Comparison of ENCODE assay signal across 1 fruit fly cellular context in genomic region chrX:12221496-12221895, dm6.
A peak's percentile ranks its signal among the peaks of the same experiment; 100 is the strongest.
TF ChIP-seq lines count a peak whose summit lies in the region.

No protein-coding gene starts in this region.

TF ChIP-seq in whole organism, embryonic, 481 proteins besides CTCF, POLR2A, EP300 and RAD21 (continued from another document and continues in another):
- peak; percentile 40 for TF ChIP-seq ssp (GFP tag; IDR thresholded peaks at IDR 0.05; lab: Robert Waterston, UW)
- TF ChIP-seq yki (optimal IDR thresholded peaks at IDR 0.05; lab: Kevin White, UChicago): no peak
- peak; percentile 4 for TF ChIP-seq CG9609 (GFP tag; optimal IDR thresholded peaks at IDR 0.05; lab: Kevin White, UChicago)
- TF ChIP-seq klu (GFP tag; IDR thresholded peaks at IDR 0.05; lab: Robert Waterston, UW): peak; percentile 41; the same call in 1 of the 2 replicates
- peak; percentile 9 for TF ChIP-seq CG15696 (tag; optimal IDR thresholded peaks at IDR 0.05; lab: Kevin White, UChicago)
- peak; percentile 39; the same call in 1 of the 3 replicates for TF ChIP-seq sr (GFP tag; IDR thresholded peaks at IDR 0.05; lab: Robert Waterston, UW)
- peak; percentile 24 for TF ChIP-seq grau (tag; optimal IDR thresholded peaks at IDR 0.05; lab: Kevin White, UChicago)
- peak; percentile 35 for TF ChIP-seq CG1603 (tag; optimal IDR thresholded peaks at IDR 0.05; lab: Kevin White, UChicago)
- TF ChIP-seq CG13424 (tag; optimal IDR thresholded peaks at IDR 0.05; lab: Kevin White, UChicago): peak; percentile 47
- TF ChIP-seq CG1647 (GFP tag; optimal IDR thresholded peaks at IDR 0.05; lab: Kevin White, UChicago): peak; percentile 39
- peak; percentile 48; the same call in 1 of the 2 replicates for TF ChIP-seq E2f1 (GFP tag; IDR thresholded peaks at IDR 0.05; lab: Robert Waterston, UW)
- TF ChIP-seq sisA (GFP tag; IDR thresholded peaks at IDR 0.05; lab: Robert Waterston, UW): peak; percentile 60
- no peak for TF ChIP-seq bbx (GFP tag; IDR thresholded peaks at IDR 0.05; lab: Robert Waterston, UW; ENCODE audit: partially characterized antibody)
- TF ChIP-seq pb (GFP tag; optimal IDR thresholded peaks at IDR 0.05; lab: Kevin White, UChicago): peak; percentile 67
- peak; percentile 38 for TF ChIP-seq CG12769 (tag; optimal IDR thresholded peaks at IDR 0.05; lab: Kevin White, UChicago)
- TF ChIP-seq zfh1 (GFP tag; IDR thresholded peaks at IDR 0.05; lab: Robert Waterston, UW): peak; percentile 61; the same call in 2 of the 3 replicates
- peak; percentile 10 for TF ChIP-seq trem (tag; optimal IDR thresholded peaks at IDR 0.05; lab: Kevin White, UChicago)
- TF ChIP-seq CG4617 (GFP tag; optimal IDR thresholded peaks at IDR 0.05; lab: Kevin White, UChicago; ENCODE audit: borderline replicate concordance): no peak
- no peak for TF ChIP-seq ato (GFP tag; IDR thresholded peaks at IDR 0.05; lab: Robert Waterston, UW; ENCODE audit: partially characterized antibody)
- peak; percentile 54; the same call in 3 of the 4 replicates for TF ChIP-seq Gug (GFP tag; IDR thresholded peaks at IDR 0.05; lab: Robert Waterston, UW)
- no peak for TF ChIP-seq Opbp (GFP tag; IDR thresholded peaks at IDR 0.05; lab: Robert Waterston, UW; ENCODE audit: partially characterized antibody)
- no peak for TF ChIP-seq Myb (GFP tag; optimal IDR thresholded peaks at IDR 0.05; lab: Kevin White, UChicago)
- TF ChIP-seq CG10431 (GFP tag; optimal IDR thresholded peaks at IDR 0.05; lab: Kevin White, UChicago): no peak
- no peak for TF ChIP-seq Poxn (GFP tag; IDR thresholded peaks at IDR 0.05; lab: Robert Waterston, UW)
- peak; percentile 57; the same call in 1 of the 3 replicates for TF ChIP-seq CG34422 (GFP tag; IDR thresholded peaks at IDR 0.05; lab: Robert Waterston, UW)
- TF ChIP-seq ind (GFP tag; optimal IDR thresholded peaks at IDR 0.05; lab: Kevin White, UChicago): peak; percentile 42
- no peak for TF ChIP-seq pan (optimal IDR thresholded peaks at IDR 0.05; lab: Kevin White, UChicago)
- TF ChIP-seq pan (GFP tag; optimal IDR thresholded peaks at IDR 0.05 in 1 of 2, IDR thresholded peaks at IDR 0.05 in 1 of 2): peak in 1 of 2 experiments; percentile 66
- TF ChIP-seq chm (GFP tag; IDR thresholded peaks at IDR 0.05; lab: Robert Waterston, UW): no peak
- TF ChIP-seq Ptx1 (GFP tag; IDR thresholded peaks at IDR 0.05; lab: Robert Waterston, UW): peak; percentile 71; the same call in 1 of the 2 replicates
- TF ChIP-seq CG5953 (GFP tag; IDR thresholded peaks at IDR 0.05; lab: Robert Waterston, UW): 0 out of 2 replicates have a peak, but pooled peaks have one; percentile 34
- no peak for TF ChIP-seq tup (GFP tag; optimal IDR thresholded peaks at IDR 0.05; lab: Kevin White, UChicago)
- no peak for TF ChIP-seq CG3065 (GFP tag; optimal IDR thresholded peaks at IDR 0.05; lab: Kevin White, UChicago)
- peak in 1 of 2 experiments; percentile 67 for TF ChIP-seq bsh (GFP tag; optimal IDR thresholded peaks at IDR 0.05; lab: Kevin White, UChicago)
- peak; percentile 2 for TF ChIP-seq CG1602 (GFP tag; optimal IDR thresholded peaks at IDR 0.05; lab: Kevin White, UChicago)
- no peak for TF ChIP-seq Spps (tag; optimal IDR thresholded peaks at IDR 0.05; lab: Kevin White, UChicago)
- TF ChIP-seq Sox102F (GFP tag; optimal IDR thresholded peaks at IDR 0.05; lab: Kevin White, UChicago): peak; percentile 57
- TF ChIP-seq lilli (GFP tag; optimal IDR thresholded peaks at IDR 0.05; lab: Kevin White, UChicago): peak; percentile 54
- TF ChIP-seq CG17359 (tag; optimal IDR thresholded peaks at IDR 0.05; lab: Kevin White, UChicago): peak; percentile 43
- TF ChIP-seq HLH3B (GFP tag; IDR thresholded peaks at IDR 0.05; lab: Robert Waterston, UW): peak; percentile 50
- TF ChIP-seq peb (GFP tag; IDR thresholded peaks at IDR 0.05; lab: Robert Waterston, UW): peak; percentile 49; the same call in 1 of the 2 replicates
- peak; percentile 13 for TF ChIP-seq CG15269 (tag; optimal IDR thresholded peaks at IDR 0.05; lab: Kevin White, UChicago)
- TF ChIP-seq Aef1 (GFP tag; IDR thresholded peaks at IDR 0.05; lab: Robert Waterston, UW): peak; percentile 15; the same call in 1 of the 3 replicates
- TF ChIP-seq ash1 (GFP tag; optimal IDR thresholded peaks at IDR 0.05; lab: Kevin White, UChicago): no peak
- TF ChIP-seq Rfx (GFP tag; IDR thresholded peaks at IDR 0.05; lab: Robert Waterston, UW): peak; percentile 16; the same call in 1 of the 2 replicates
- no peak for TF ChIP-seq cas (GFP tag; IDR thresholded peaks at IDR 0.05; lab: Robert Waterston, UW)
- no peak for TF ChIP-seq BtbVII (GFP tag; optimal IDR thresholded peaks at IDR 0.05; lab: Kevin White, UChicago)
- peak; percentile 46 for TF ChIP-seq CG8388 (GFP tag; optimal IDR thresholded peaks at IDR 0.05; lab: Kevin White, UChicago)
- peak; percentile 28 for TF ChIP-seq Abd-B (GFP tag; optimal IDR thresholded peaks at IDR 0.05; lab: Kevin White, UChicago)
- no peak for TF ChIP-seq Dbx (GFP tag; IDR thresholded peaks at IDR 0.05; lab: Robert Waterston, UW)
- peak; percentile 23 for TF ChIP-seq Sox100B (GFP tag; optimal IDR thresholded peaks at IDR 0.05; lab: Kevin White, UChicago)
- peak in 1 of 2 experiments; percentile 24 for TF ChIP-seq Hr51 (GFP tag; optimal IDR thresholded peaks at IDR 0.05; lab: Kevin White, UChicago)
- TF ChIP-seq CG33557 (GFP tag; optimal IDR thresholded peaks at IDR 0.05; lab: Kevin White, UChicago): peak; percentile 41
- TF ChIP-seq bowl (GFP tag; IDR thresholded peaks at IDR 0.05; lab: Robert Waterston, UW): no peak
- TF ChIP-seq ap (GFP tag; IDR thresholded peaks at IDR 0.05; lab: Robert Waterston, UW): no peak
- no peak for TF ChIP-seq z (GFP tag; IDR thresholded peaks at IDR 0.05; lab: Robert Waterston, UW)
- no peak for TF ChIP-seq sc (optimal IDR thresholded peaks at IDR 0.05; lab: Kevin White, UChicago)
- peak; percentile 2 for TF ChIP-seq sc (GFP tag; optimal IDR thresholded peaks at IDR 0.05; lab: Kevin White, UChicago)
- peak; percentile 50 for TF ChIP-seq fd96Cb (tag; optimal IDR thresholded peaks at IDR 0.05; lab: Kevin White, UChicago)
- TF ChIP-seq CG10321 (GFP tag; IDR thresholded peaks at IDR 0.05; lab: Robert Waterston, UW): no peak
- peak; percentile 66 for TF ChIP-seq gem (tag; optimal IDR thresholded peaks at IDR 0.05; lab: Kevin White, UChicago)
- peak; percentile 72 for TF ChIP-seq Side (GFP tag; optimal IDR thresholded peaks at IDR 0.05; lab: Kevin White, UChicago)
- peak; percentile 0 for TF ChIP-seq CG3163 (GFP tag; optimal IDR thresholded peaks at IDR 0.05; lab: Kevin White, UChicago)
- TF ChIP-seq az2 (GFP tag; optimal IDR thresholded peaks at IDR 0.05; lab: Kevin White, UChicago): peak; percentile 50
- TF ChIP-seq CG18262 (tag; optimal IDR thresholded peaks at IDR 0.05; lab: Kevin White, UChicago): peak; percentile 88
- TF ChIP-seq nmo (GFP tag; optimal IDR thresholded peaks at IDR 0.05; lab: Kevin White, UChicago): peak; percentile 86
- TF ChIP-seq pnt (GFP tag; optimal IDR thresholded peaks at IDR 0.05; lab: Kevin White, UChicago): peak; percentile 85
- TF ChIP-seq CG17361 (GFP tag; IDR thresholded peaks at IDR 0.05; lab: Robert Waterston, UW): peak; percentile 88
- TF ChIP-seq ci (GFP tag; IDR thresholded peaks at IDR 0.05; lab: Robert Waterston, UW): peak; percentile 81
- peak; percentile 83 for TF ChIP-seq pum (GFP tag; optimal IDR thresholded peaks at IDR 0.05; lab: Kevin White, UChicago)
- TF ChIP-seq CG7963 (GFP tag; IDR thresholded peaks at IDR 0.05; lab: Robert Waterston, UW; ENCODE audit: partially characterized antibody): no peak
- TF ChIP-seq CG6689 (GFP tag; IDR thresholded peaks at IDR 0.05; lab: Robert Waterston, UW): peak; percentile 79
- TF ChIP-seq CG12744 (GFP tag; optimal IDR thresholded peaks at IDR 0.05; lab: Kevin White, UChicago): no peak
- peak; percentile 34 for TF ChIP-seq D19A (tag; optimal IDR thresholded peaks at IDR 0.05; lab: Kevin White, UChicago)
- TF ChIP-seq crc (GFP tag; optimal IDR thresholded peaks at IDR 0.05; lab: Kevin White, UChicago): peak; percentile 53
- peak; percentile 50 for TF ChIP-seq bcd (GFP tag; optimal IDR thresholded peaks at IDR 0.05; lab: Kevin White, UChicago)
- TF ChIP-seq CG12391 (tag; optimal IDR thresholded peaks at IDR 0.05; lab: Kevin White, UChicago): peak; percentile 41
- peak; percentile 28 for TF ChIP-seq Six4 (GFP tag; optimal IDR thresholded peaks at IDR 0.05; lab: Kevin White, UChicago)
- peak; percentile 24; the same call in 1 of the 3 replicates for TF ChIP-seq ase (GFP tag; IDR thresholded peaks at IDR 0.05; lab: Robert Waterston, UW)
- TF ChIP-seq repo (GFP tag; optimal IDR thresholded peaks at IDR 0.05; lab: Kevin White, UChicago): no peak
- TF ChIP-seq jing (GFP tag; optimal IDR thresholded peaks at IDR 0.05; lab: Kevin White, UChicago): peak; percentile 4
- TF ChIP-seq Doc2 (GFP tag; IDR thresholded peaks at IDR 0.05; lab: Robert Waterston, UW): no peak
- peak; percentile 16 for TF ChIP-seq CG9437 (GFP tag; optimal IDR thresholded peaks at IDR 0.05; lab: Kevin White, UChicago)
- TF ChIP-seq CG30020 (tag; optimal IDR thresholded peaks at IDR 0.05; lab: Kevin White, UChicago): peak; percentile 16
- no peak for TF ChIP-seq caup (GFP tag; optimal IDR thresholded peaks at IDR 0.05; lab: Kevin White, UChicago; ENCODE audit: severe bottlenecking)
- peak; percentile 63 for TF ChIP-seq CG2202 (tag; optimal IDR thresholded peaks at IDR 0.05; lab: Kevin White, UChicago)
- peak; percentile 58 for TF ChIP-seq CG13624 (GFP tag; optimal IDR thresholded peaks at IDR 0.05; lab: Kevin White, UChicago)
- TF ChIP-seq CG7839 (tag; optimal IDR thresholded peaks at IDR 0.05; lab: Kevin White, UChicago): peak; percentile 64
- peak; percentile 23; the same call in 1 of the 2 replicates for TF ChIP-seq CG14014 (GFP tag; IDR thresholded peaks at IDR 0.05; lab: Robert Waterston, UW)
- no peak for TF ChIP-seq CG17186 (GFP tag; optimal IDR thresholded peaks at IDR 0.05; lab: Kevin White, UChicago)
- TF ChIP-seq Hsf (GFP tag; optimal IDR thresholded peaks at IDR 0.05; lab: Kevin White, UChicago): peak; percentile 35
- peak; percentile 17 to 56 for TF ChIP-seq chif (GFP tag; optimal IDR thresholded peaks at IDR 0.05; lab: Kevin White, UChicago)
- TF ChIP-seq Chrac-16 (GFP tag; optimal IDR thresholded peaks at IDR 0.05; lab: Kevin White, UChicago): peak; percentile 21
- peak; percentile 12 for TF ChIP-seq Mes4 (GFP tag; optimal IDR thresholded peaks at IDR 0.05; lab: Kevin White, UChicago)
- TF ChIP-seq Camta (GFP tag; optimal IDR thresholded peaks at IDR 0.05; lab: Kevin White, UChicago): peak; percentile 75
- peak; percentile 28 for TF ChIP-seq CG7556 (GFP tag; optimal IDR thresholded peaks at IDR 0.05; lab: Kevin White, UChicago)
- TF ChIP-seq stc (GFP tag; IDR thresholded peaks at IDR 0.05; lab: Robert Waterston, UW): peak; percentile 70
- peak; percentile 45; the same call in 1 of the 2 replicates for TF ChIP-seq Rx (GFP tag; IDR thresholded peaks at IDR 0.05; lab: Robert Waterston, UW)
- peak; percentile 95 for TF ChIP-seq Med (GFP tag; lab: Kevin White, UChicago)
- peak; percentile 50; the same call in 1 of the 2 replicates for TF ChIP-seq CG10366 (GFP tag; IDR thresholded peaks at IDR 0.05; lab: Robert Waterston, UW)
- peak; percentile 10 for TF ChIP-seq ewg (GFP tag; optimal IDR thresholded peaks at IDR 0.05; lab: Kevin White, UChicago)
- TF ChIP-seq CG17328 (GFP tag; IDR thresholded peaks at IDR 0.05; lab: Robert Waterston, UW): peak; percentile 66
- TF ChIP-seq psq (GFP tag; optimal IDR thresholded peaks at IDR 0.05; lab: Kevin White, UChicago): no peak
- peak; percentile 59 for TF ChIP-seq CG9727 (GFP tag; optimal IDR thresholded peaks at IDR 0.05; lab: Kevin White, UChicago)
- peak; percentile 80 for TF ChIP-seq CG17829 (tag; optimal IDR thresholded peaks at IDR 0.05; lab: Kevin White, UChicago)
- peak; percentile 59; the same call in 1 of the 2 replicates for TF ChIP-seq sim (GFP tag; IDR thresholded peaks at IDR 0.05; lab: Robert Waterston, UW)
- peak; percentile 18 for TF ChIP-seq CG8924 (tag; optimal IDR thresholded peaks at IDR 0.05; lab: Kevin White, UChicago)
- TF ChIP-seq Usf (GFP tag; optimal IDR thresholded peaks at IDR 0.05; lab: Kevin White, UChicago): peak; percentile 0
- peak; percentile 59 for TF ChIP-seq Ssrp (tag; optimal IDR thresholded peaks at IDR 0.05; lab: Kevin White, UChicago)
- peak; percentile 48 for TF ChIP-seq mam (GFP tag; optimal IDR thresholded peaks at IDR 0.05; lab: Kevin White, UChicago)
- TF ChIP-seq CG11456 (GFP tag; IDR thresholded peaks at IDR 0.05; lab: Robert Waterston, UW): peak; percentile 58; the same call in 1 of the 3 replicates
- no peak for TF ChIP-seq CG11723 (GFP tag; optimal IDR thresholded peaks at IDR 0.05; lab: Kevin White, UChicago)
- peak; percentile 57 for TF ChIP-seq dmrt11E (tag; optimal IDR thresholded peaks at IDR 0.05; lab: Kevin White, UChicago)
- TF ChIP-seq Oli (tag; optimal IDR thresholded peaks at IDR 0.05; lab: Kevin White, UChicago): peak; percentile 55
- TF ChIP-seq otp (GFP tag; IDR thresholded peaks at IDR 0.05; lab: Robert Waterston, UW): peak; percentile 80
- peak; percentile 8 for TF ChIP-seq CG12219 (GFP tag; optimal IDR thresholded peaks at IDR 0.05; lab: Kevin White, UChicago)
- peak; percentile 37 for TF ChIP-seq CG14710 (tag; optimal IDR thresholded peaks at IDR 0.05; lab: Kevin White, UChicago)
- no peak for TF ChIP-seq CG2129 (GFP tag; IDR thresholded peaks at IDR 0.05; lab: Robert Waterston, UW; ENCODE audit: partially characterized antibody)
- TF ChIP-seq trh (GFP tag; optimal IDR thresholded peaks at IDR 0.05; lab: Kevin White, UChicago): peak; percentile 40
- TF ChIP-seq tap (tag; optimal IDR thresholded peaks at IDR 0.05; lab: Kevin White, UChicago): peak; percentile 15
- no peak for TF ChIP-seq NfI (GFP tag; optimal IDR thresholded peaks at IDR 0.05; lab: Kevin White, UChicago)
- peak; percentile 82 for TF ChIP-seq bab2 (GFP tag; optimal IDR thresholded peaks at IDR 0.05; lab: Kevin White, UChicago)
- TF ChIP-seq CG11093 (GFP tag; IDR thresholded peaks at IDR 0.05; lab: Robert Waterston, UW): peak; percentile 26; the same call in 1 of the 3 replicates
- TF ChIP-seq gt (GFP tag; IDR thresholded peaks at IDR 0.05; lab: Robert Waterston, UW): no peak; the same call in 1 of the 2 replicates
- TF ChIP-seq CG4707 (GFP tag; optimal IDR thresholded peaks at IDR 0.05; lab: Kevin White, UChicago): no peak
- TF ChIP-seq Ada2b (GFP tag; IDR thresholded peaks at IDR 0.05; lab: Robert Waterston, UW): 0 out of 2 replicates have a peak, but pooled peaks have one; percentile 19
- no peak for TF ChIP-seq unc-4 (GFP tag; IDR thresholded peaks at IDR 0.05; lab: Robert Waterston, UW; ENCODE audit: partially characterized antibody)
- peak; percentile 51 for TF ChIP-seq lmd (GFP tag; IDR thresholded peaks at IDR 0.05; lab: Robert Waterston, UW)
- no peak for TF ChIP-seq CG11560 (tag; IDR thresholded peaks at IDR 0.05; lab: Robert Waterston, UW)
